Fruit fly (Drosophila melanogaster): ENCODE results near the gene Smn.

Gene Smn

dm6 chr3L:16594922-16595518 lies 13.7 kb upstream of the Smn start, which contains the start of the genes spd-2 and Apl (continued):
- TF ChIP-seq HLH4C (GFP tag; IDR thresholded peaks at IDR 0.05; ENCODE audit: partially characterized antibody) = peak; percentile 79
- no peak for TF ChIP-seq toy (GFP tag; IDR thresholded peaks at IDR 0.05)
- no peak for TF ChIP-seq HLHmδ (GFP tag; optimal IDR thresholded peaks at IDR 0.05)
- no peak for TF ChIP-seq CG7839 (tag; optimal IDR thresholded peaks at IDR 0.05)
- TF ChIP-seq CG4404 (GFP tag; IDR thresholded peaks at IDR 0.05) = no peak
- TF ChIP-seq disco-r (GFP tag; optimal IDR thresholded peaks at IDR 0.05) = no peak
- TF ChIP-seq chif (GFP tag; optimal IDR thresholded peaks at IDR 0.05) = no peak
- TF ChIP-seq br (optimal IDR thresholded peaks at IDR 0.05) = no peak
- TF ChIP-seq CG13296 (GFP tag; optimal IDR thresholded peaks at IDR 0.05) = no peak
- TF ChIP-seq CrebB (tag; optimal IDR thresholded peaks at IDR 0.05) = no peak
- TF ChIP-seq Awh (GFP tag; IDR thresholded peaks at IDR 0.05) = no peak
- TF ChIP-seq klu (GFP tag; IDR thresholded peaks at IDR 0.05) = no peak
- TF ChIP-seq HLH3B (GFP tag; IDR thresholded peaks at IDR 0.05) = no peak
- TF ChIP-seq CG1024 (GFP tag; IDR thresholded peaks at IDR 0.05) = no peak
- no peak for TF ChIP-seq nerfin-1 (tag; optimal IDR thresholded peaks at IDR 0.05)
- no peak for TF ChIP-seq CG15073 (GFP tag; optimal IDR thresholded peaks at IDR 0.05)
- no peak for TF ChIP-seq CG5953 (GFP tag; IDR thresholded peaks at IDR 0.05)
- TF ChIP-seq sob (GFP tag; IDR thresholded peaks at IDR 0.05) = no peak
- TF ChIP-seq crc (GFP tag; optimal IDR thresholded peaks at IDR 0.05) = no peak
- no peak for TF ChIP-seq jigr1 (GFP tag; IDR thresholded peaks at IDR 0.05)
- TF ChIP-seq CG10321 (GFP tag; IDR thresholded peaks at IDR 0.05) = no peak
- no peak for TF ChIP-seq kah (GFP tag; optimal IDR thresholded peaks at IDR 0.05)
- no peak for TF ChIP-seq dysf (GFP tag; IDR thresholded peaks at IDR 0.05)

- TF ChIP-seq gcm (GFP tag; optimal IDR thresholded peaks at IDR 0.05) = no peak
- no peak for TF ChIP-seq kni (GFP tag; optimal IDR thresholded peaks at IDR 0.05)
- TF ChIP-seq CG9797 (GFP tag; optimal IDR thresholded peaks at IDR 0.05) = peak; percentile 91
- no peak for TF ChIP-seq fru (optimal IDR thresholded peaks at IDR 0.05)
- peak; percentile 70 for TF ChIP-seq Scr (GFP tag; IDR thresholded peaks at IDR 0.05; ENCODE audit: partially characterized antibody)
- no peak for TF ChIP-seq sob (GFP tag; IDR thresholded peaks at IDR 0.05)
- TF ChIP-seq Mad (GFP tag; optimal IDR thresholded peaks at IDR 0.05) = no peak
- peak; percentile 38; the same call in 1 of the 2 replicates for TF ChIP-seq inv (GFP tag; IDR thresholded peaks at IDR 0.05; ENCODE audit: partially characterized antibody)
- peak; percentile 82 for TF ChIP-seq gfzf (GFP tag; optimal IDR thresholded peaks at IDR 0.05)
- no peak for TF ChIP-seq CG1529 (GFP tag; optimal IDR thresholded peaks at IDR 0.05)
- TF ChIP-seq CG1233 (GFP tag; optimal IDR thresholded peaks at IDR 0.05) = no peak
- no peak for TF ChIP-seq disco-r (GFP tag; optimal IDR thresholded peaks at IDR 0.05)
- no peak for TF ChIP-seq CG8089 (GFP tag; optimal IDR thresholded peaks at IDR 0.05)
- TF ChIP-seq Sin3A (optimal IDR thresholded peaks at IDR 0.05) = peak; percentile 42
- peak; percentile 72; the same call in 3 of the 4 replicates for TF ChIP-seq Dll (GFP tag; IDR thresholded peaks at IDR 0.05; ENCODE audit: partially characterized antibody)
- peak; percentile 68 for TF ChIP-seq unc-4 (GFP tag; IDR thresholded peaks at IDR 0.05; ENCODE audit: partially characterized antibody)
- no peak for TF ChIP-seq ash1 (GFP tag; optimal IDR thresholded peaks at IDR 0.05)
- TF ChIP-seq cg (GFP tag; optimal IDR thresholded peaks at IDR 0.05) = no peak
- no peak for TF ChIP-seq dmrt99B (tag; optimal IDR thresholded peaks at IDR 0.05)
- TF ChIP-seq CG3407 (GFP tag; optimal IDR thresholded peaks at IDR 0.05) = no peak
- peak; percentile 74 for TF ChIP-seq CG13287 (GFP tag; IDR thresholded peaks at IDR 0.05; ENCODE audit: partially characterized antibody)
- peak; percentile 27 for TF ChIP-seq CG2712 (tag; optimal IDR thresholded peaks at IDR 0.05)
- TF ChIP-seq bbx (GFP tag; IDR thresholded peaks at IDR 0.05; ENCODE audit: partially characterized antibody) = peak; percentile 66
- TF ChIP-seq CkIIα-i1 (GFP tag; IDR thresholded peaks at IDR 0.05) = no peak
- peak; percentile 70 for TF ChIP-seq CG3995 (GFP tag; optimal IDR thresholded peaks at IDR 0.05)
- no peak for TF ChIP-seq Dbx (GFP tag; IDR thresholded peaks at IDR 0.05)
- TF ChIP-seq CG34224 (GFP tag; IDR thresholded peaks at IDR 0.05; ENCODE audit: partially characterized antibody) = peak; percentile 36; the same call in 1 of the 3 replicates
- TF ChIP-seq vfl (GFP tag; optimal IDR thresholded peaks at IDR 0.05) = no peak
- peak; percentile 64 for TF ChIP-seq stwl (tag; optimal IDR thresholded peaks at IDR 0.05)
- peak; percentile 75 for TF ChIP-seq BEAF-32 (GFP tag; optimal IDR thresholded peaks at IDR 0.05)
These were observed 9.5 kb upstream of the Smn start, which contains the start of gene tra for dm6 chr3L:16590860-16591259. Gene tra, minus strand, starts transcription at chr3L:16591050.

All from whole organism, embryonic.